Fruit fly (Drosophila melanogaster) whole organism, embryonic: ENCODE results near the gene MESR6.
A peak's percentile ranks its signal among the peaks of the same experiment; 100 is the strongest.

Experiments
- ATbp ChIP-seq: fragments of 200-800 bp; sonication (Bioruptor generic); optimal IDR thresholded peaks from 2 replicates; lab custom pipeline; 2017; ENCODE audit warnings: missing biosample characterization, mild to moderate bottlenecking, missing genetic modification characterization, missing genetic modification reagents
- Abd-B ChIP-seq: fragments of 200-800 bp; sonication (Bioruptor generic); optimal IDR thresholded peaks from 2 replicates; lab custom pipeline; 2018; ENCODE audit warnings: missing biosample characterization, mild to moderate bottlenecking, missing genetic modification characterization, moderate library complexity
- BEAF-32 ChIP-seq: fragments of 200-800 bp; sonication (Bioruptor generic); optimal IDR thresholded peaks from 3 replicates; lab custom pipeline; 2017; ENCODE audit warnings: missing biosample characterization, missing genetic modification characterization, mild to moderate bottlenecking, moderate library complexity, missing genetic modification reagents
- CG11085 ChIP-seq: fragments of 200-800 bp; sonication (Bioruptor generic); IDR thresholded peaks from 2 replicates; pipeline ENCODE4 v1.3.6; 2022; ENCODE audit warnings: missing biosample characterization, missing genetic modification characterization
- CG11504 ChIP-seq: fragments of 200-800 bp; sonication (Bioruptor generic); optimal IDR thresholded peaks from 3 replicates; lab custom pipeline; 2019; ENCODE audit warnings: missing biosample characterization, mild to moderate bottlenecking, missing genetic modification characterization, moderate library complexity
- CG12659 ChIP-seq: fragments of 200-800 bp; sonication (Bioruptor generic); optimal IDR thresholded peaks from 3 replicates; lab custom pipeline; 2017; ENCODE audit warnings: mild to moderate bottlenecking, missing biosample characterization, missing genetic modification reagents, missing genetic modification characterization
- CG12769 ChIP-seq: fragments of 200-800 bp; sonication (Bioruptor generic); optimal IDR thresholded peaks from 2 replicates; lab custom pipeline; 2019; ENCODE audit warnings: missing biosample characterization, mild to moderate bottlenecking, missing genetic modification characterization, moderate library complexity
- CG13287 ChIP-seq: fragments of 200-800 bp; sonication (Bioruptor generic); IDR thresholded peaks from 2 replicates; pipeline ENCODE4 v1.3.6; 2022; ENCODE audit warnings: missing biosample characterization, missing genetic modification characterization; ENCODE audit not compliant: partially characterized antibody
- CG14710 ChIP-seq: fragments of 200-800 bp; sonication (Bioruptor generic); optimal IDR thresholded peaks from 3 replicates; lab custom pipeline; 2019; ENCODE audit warnings: missing biosample characterization, mild to moderate bottlenecking, missing genetic modification characterization, moderate library complexity
- CG15601 ChIP-seq: fragments of 200-800 bp; sonication (Bioruptor generic); optimal IDR thresholded peaks from 3 replicates; lab custom pipeline; 2019; ENCODE audit warnings: missing biosample characterization, mild to moderate bottlenecking, missing genetic modification characterization, moderate library complexity
- CG17361 ChIP-seq: fragments of 200-800 bp; sonication (Bioruptor generic); IDR thresholded peaks from 3 replicates; pipeline ENCODE4 v1.3.6; 2022; ENCODE audit warnings: missing biosample characterization, missing genetic modification characterization
- CG17829 ChIP-seq: fragments of 200-800 bp; optimal IDR thresholded peaks from 2 replicates; lab custom pipeline; 2019; ENCODE audit warnings: missing biosample characterization, mild to moderate bottlenecking, missing genetic modification characterization, moderate library complexity
- CG2202 ChIP-seq: fragments of 200-800 bp; sonication (Bioruptor generic); optimal IDR thresholded peaks from 2 replicates; lab custom pipeline; 2018; ENCODE audit warnings: missing biosample characterization, mild to moderate bottlenecking, missing genetic modification characterization
- CG32532 ChIP-seq: fragments of 200-800 bp; sonication (Bioruptor generic); IDR thresholded peaks from 2 replicates; pipeline ENCODE4 v1.3.6; 2022; ENCODE audit warnings: missing biosample characterization, missing genetic modification characterization
- CG3838 ChIP-seq: fragments of 200-800 bp; sonication (Bioruptor generic); optimal IDR thresholded peaks from 3 replicates; lab custom pipeline; 2016; ENCODE audit warnings: missing biosample characterization, missing genetic modification characterization
- CG42726 ChIP-seq: fragments of 200-800 bp; sonication (Bioruptor generic); IDR thresholded peaks from 2 replicates; pipeline ENCODE4 v1.3.6; 2022; ENCODE audit warnings: missing biosample characterization, missing genetic modification characterization; ENCODE audit not compliant: partially characterized antibody
- Chrac-16 ChIP-seq: fragments of 200-800 bp; sonication (Bioruptor generic); optimal IDR thresholded peaks from 3 replicates; lab custom pipeline; 2016; ENCODE audit warnings: missing biosample characterization, missing genetic modification characterization
- Dfd ChIP-seq, 2 experiments: fragments of >200 bp; optimal IDR thresholded peaks; 2 replicates each; lab custom pipeline; 2017; ENCODE audit warnings: missing biosample characterization in 2 of 2, missing genetic modification characterization in 2 of 2
- Dip3 ChIP-seq: fragments of 200-800 bp; sonication (Bioruptor generic); optimal IDR thresholded peaks from 3 replicates; lab custom pipeline; 2016; ENCODE audit warnings: missing biosample characterization, missing genetic modification characterization
- Dp ChIP-seq: fragments of 200-800 bp; sonication (Bioruptor generic); optimal IDR thresholded peaks from 2 replicates; lab custom pipeline; 2018; ENCODE audit warnings: missing biosample characterization, mild to moderate bottlenecking, missing genetic modification characterization, moderate library complexity
- Drgx ChIP-seq: fragments of 200-800 bp; sonication (Bioruptor generic); IDR thresholded peaks from 2 replicates; pipeline ENCODE4 v1.3.6; 2022; ENCODE audit warnings: missing biosample characterization, missing genetic modification characterization
- E2f2 ChIP-seq: fragments of 200-800 bp; sonication (Bioruptor generic); IDR thresholded peaks from 2 replicates; pipeline ENCODE4 v1.3.6; 2022; ENCODE audit warnings: missing biosample characterization, missing genetic modification characterization
- Fer3 ChIP-seq: fragments of 200-800 bp; sonication (Bioruptor generic); optimal IDR thresholded peaks from 2 replicates; lab custom pipeline; 2018; ENCODE audit warnings: missing biosample characterization, mild to moderate bottlenecking, missing genetic modification characterization, moderate library complexity
- HmgZ ChIP-seq: fragments of 200-800 bp; sonication (Bioruptor generic); optimal IDR thresholded peaks from 2 replicates; lab custom pipeline; 2018; ENCODE audit warnings: missing biosample characterization, mild to moderate bottlenecking, missing genetic modification characterization
- Hmr ChIP-seq: fragments of 200-800 bp; sonication (Bioruptor generic); optimal IDR thresholded peaks from 3 replicates; lab custom pipeline; 2017; ENCODE audit warnings: mild to moderate bottlenecking, missing biosample characterization, missing genetic modification reagents, missing genetic modification characterization
- Jarid2 ChIP-seq: fragments of 200-800 bp; sonication (Bioruptor generic); optimal IDR thresholded peaks from 3 replicates; lab custom pipeline; 2017; ENCODE audit warnings: mild to moderate bottlenecking, missing biosample characterization, missing genetic modification reagents, missing genetic modification characterization
- Lhr ChIP-seq: fragments of 200-800 bp; sonication (Bioruptor generic); optimal IDR thresholded peaks from 3 replicates; lab custom pipeline; 2017; ENCODE audit warnings: mild to moderate bottlenecking, missing biosample characterization, missing genetic modification reagents, missing genetic modification characterization
- br ChIP-seq: fragments of >200 bp; optimal IDR thresholded peaks from 2 replicates; lab custom pipeline; 2017
- chif ChIP-seq, 2 experiments: fragments of 200-800 bp; sonication (Bioruptor generic); optimal IDR thresholded peaks; 3 replicates each; lab custom pipeline; 2016; ENCODE audit warnings: missing biosample characterization in 2 of 2, missing genetic modification characterization in 2 of 2
- chm ChIP-seq: fragments of 200-800 bp; sonication (Bioruptor generic); IDR thresholded peaks from 2 replicates; pipeline ENCODE4 v1.3.6; 2022; ENCODE audit warnings: missing biosample characterization, missing genetic modification characterization
- dimm ChIP-seq: fragments of 200-800 bp; sonication (Bioruptor generic); IDR thresholded peaks from 2 replicates; pipeline ENCODE4 v1.3.6; 2022; ENCODE audit warnings: missing biosample characterization, missing genetic modification characterization
- eve ChIP-seq, 2 experiments: fragments of >200 bp; optimal IDR thresholded peaks; 2 replicates each; lab custom pipeline; 2017; ENCODE audit warnings: missing biosample characterization in 2 of 2, missing genetic modification characterization in 2 of 2
- fru ChIP-seq: fragments of >200 bp; optimal IDR thresholded peaks from 2 replicates; lab custom pipeline; 2017
- gcm2 ChIP-seq: fragments of 200-800 bp; sonication (Bioruptor generic); optimal IDR thresholded peaks from 2 replicates; lab custom pipeline; 2016; ENCODE audit warnings: missing biosample characterization, missing genetic modification characterization
- grau ChIP-seq: fragments of 200-800 bp; optimal IDR thresholded peaks from 3 replicates; lab custom pipeline; 2019; ENCODE audit warnings: missing biosample characterization, mild to moderate bottlenecking, missing genetic modification characterization, moderate library complexity
- hbn ChIP-seq: fragments of 200-800 bp; sonication (Bioruptor generic); IDR thresholded peaks from 2 replicates; pipeline ENCODE4 v1.3.6; 2022; ENCODE audit warnings: missing biosample characterization, missing genetic modification characterization; ENCODE audit not compliant: partially characterized antibody
- her ChIP-seq: fragments of 200-800 bp; sonication (Bioruptor generic); optimal IDR thresholded peaks from 2 replicates; lab custom pipeline; 2016; ENCODE audit warnings: missing biosample characterization, missing genetic modification characterization
- inv ChIP-seq: fragments of 200-800 bp; sonication (Bioruptor generic); IDR thresholded peaks from 2 replicates; pipeline ENCODE4 v1.3.6; 2022; ENCODE audit warnings: missing biosample characterization, missing genetic modification characterization; ENCODE audit not compliant: partially characterized antibody
- lov ChIP-seq, 2 experiments: fragments of 200-800 bp in 1 of 2; fragments of >200 bp in 1 of 2; sonication (Bioruptor generic) in 1 of 2; IDR thresholded peaks in 1 of 2; optimal IDR thresholded peaks in 1 of 2; 2 replicates in 1 of 2; 3 replicates in 1 of 2; pipeline versions ENCODE4 v1.3.6 to Lab custom; 2017 to 2022; ENCODE audit warnings: missing biosample characterization in 1 of 2, missing genetic modification characterization in 1 of 2
- mld ChIP-seq: fragments of 200-800 bp; sonication (Bioruptor generic); IDR thresholded peaks from 3 replicates; pipeline ENCODE4 v1.3.6; 2022; ENCODE audit warnings: missing biosample characterization, missing genetic modification characterization; ENCODE audit not compliant: partially characterized antibody
- p53 ChIP-seq: fragments of 200-800 bp; sonication (Bioruptor generic); optimal IDR thresholded peaks from 2 replicates; lab custom pipeline; 2016; ENCODE audit warnings: missing biosample characterization, missing genetic modification characterization
- phol ChIP-seq: fragments of 200-800 bp; sonication (Bioruptor generic); optimal IDR thresholded peaks from 3 replicates; lab custom pipeline; 2018; ENCODE audit warnings: missing biosample characterization, mild to moderate bottlenecking, missing genetic modification characterization, moderate library complexity
- prd ChIP-seq, 3 experiments: fragments of >200 bp in 2 of 3; fragments of 200-800 bp in 1 of 3; sonication (Bioruptor generic) in 1 of 3; optimal IDR thresholded peaks in 2 of 3; IDR thresholded peaks in 1 of 3; 2 replicates in 2 of 3; 3 replicates in 1 of 3; pipeline versions ENCODE4 v1.3.6 to Lab custom; 2017 to 2022; ENCODE audit warnings: missing biosample characterization in 1 of 3, missing genetic modification characterization in 1 of 3
- ranshi ChIP-seq: fragments of 200-800 bp; sonication (Bioruptor generic); IDR thresholded peaks from 2 replicates; pipeline ENCODE4 v1.3.6; 2022; ENCODE audit warnings: missing biosample characterization, missing genetic modification characterization
- stwl ChIP-seq: fragments of 200-800 bp; sonication (Bioruptor generic); optimal IDR thresholded peaks from 3 replicates; lab custom pipeline; 2018; ENCODE audit warnings: missing biosample characterization, mild to moderate bottlenecking, missing genetic modification characterization, moderate library complexity
- vvl ChIP-seq: fragments of 200-800 bp; sonication (Bioruptor generic); IDR thresholded peaks from 2 replicates; pipeline ENCODE4 v1.3.6; 2022; ENCODE audit warnings: missing biosample characterization, missing genetic modification characterization

MESR6 gene

dm6 chr3L:19140084-19141011 lies 47.9 kb downstream of the MESR6 start:
- TF ChIP-seq chm (GFP tag; lab: Robert Waterston, UW) (0 out of 2 replicates have a peak, but pooled peaks have one; percentile 30), E2f2 (GFP tag; lab: Robert Waterston, UW) (peak; percentile 54), Jarid2 (GFP tag; lab: Kevin White, UChicago) (peak; percentile 34), chif (GFP tag; optimal IDR thresholded peaks at IDR 0.05; lab: Kevin White, UChicago) (peak in 1 of 2 experiments; percentile 10), phol (peak; percentile 40), ATbp (GFP tag; lab: Kevin White, UChicago) (no peak), Dfd (GFP tag; optimal IDR thresholded peaks at IDR 0.05; lab: Kevin White, UChicago) (peak in 1 of 2 experiments; percentile 83), Drgx (GFP tag; lab: Robert Waterston, UW) (no peak), lov (optimal IDR thresholded peaks at IDR 0.05; lab: Kevin White, UChicago) (no peak), lov (GFP tag; IDR thresholded peaks at IDR 0.05; lab: Robert Waterston, UW) (no peak), prd (optimal IDR thresholded peaks at IDR 0.05; lab: Kevin White, UChicago) (no peak), prd (GFP tag; IDR thresholded peaks at IDR 0.05; lab: Robert Waterston, UW) (no peak), Dp (GFP tag; lab: Kevin White, UChicago) (peak; percentile 61), vvl (peak; percentile 48), CG32532 (GFP tag; lab: Robert Waterston, UW) (no peak), HmgZ (tag; lab: Kevin White, UChicago) (peak; percentile 69), stwl (tag; lab: Kevin White, UChicago) (peak; percentile 83), dimm (no peak), CG11085 (no peak), CG15601 (tag; lab: Kevin White, UChicago) (peak; percentile 16), Hmr (GFP tag; lab: Kevin White, UChicago) (peak; percentile 64), CG12769 (tag; lab: Kevin White, UChicago) (peak; percentile 31), hbn (GFP tag; lab: Robert Waterston, UW) (peak; percentile 16; the same call in 1 of the 2 replicates), CG2202 (tag; lab: Kevin White, UChicago) (no peak), Fer3 (no peak), CG13287 (GFP tag; lab: Robert Waterston, UW) (peak; percentile 8; the same call in 1 of the 2 replicates), Lhr (GFP tag; lab: Kevin White, UChicago) (peak; percentile 95), gcm2 (GFP tag; lab: Kevin White, UChicago) (no peak), Abd-B (peak; percentile 63), CG11504 (peak; percentile 44), CG14710 (peak; percentile 57), grau (tag; lab: Kevin White, UChicago) (peak; percentile 24), fru (lab: Kevin White, UChicago) (no peak), CG42726 (GFP tag; lab: Robert Waterston, UW) (peak; percentile 79; the same call in 1 of the 2 replicates), BEAF-32 (GFP tag; lab: Kevin White, UChicago) (peak; percentile 46), ranshi (no peak), inv (GFP tag; lab: Robert Waterston, UW) (no peak), p53 (GFP tag; lab: Kevin White, UChicago) (peak; percentile 45), eve (GFP tag; optimal IDR thresholded peaks at IDR 0.05; lab: Kevin White, UChicago) (peak in 1 of 2 experiments; percentile 34), CG17361 (GFP tag; lab: Robert Waterston, UW) (0 out of 3 replicates have a peak, but pooled peaks have one; percentile 7), CG12659 (GFP tag; lab: Kevin White, UChicago) (peak; percentile 2), CG17829 (peak; percentile 39), her (GFP tag; lab: Kevin White, UChicago) (peak; percentile 29), CG3838 (GFP tag; lab: Kevin White, UChicago) (no peak), br (lab: Kevin White, UChicago) (no peak), Chrac-16 (GFP tag; lab: Kevin White, UChicago) (no peak), Dip3 (GFP tag; lab: Kevin White, UChicago) (peak; percentile 22), mld (GFP tag; lab: Robert Waterston, UW) (no peak)
